Fruit fly (Drosophila melanogaster): ENCODE data around the gene stai.
A peak's percentile ranks its signal among the peaks of the same experiment; 100 is the strongest.

Gene stai

dm6 chr2L:6124815-6125214 is 24.6 kb downstream of the stai start, which contains the start of gene Arpc4 (continued):
- peak; percentile 50 for TF ChIP-seq dmrt11E (tag; optimal IDR thresholded peaks at IDR 0.05)
- peak; percentile 83 for TF ChIP-seq stwl (tag; optimal IDR thresholded peaks at IDR 0.05)
- peak; percentile 60; the same call in 1 of the 2 replicates for TF ChIP-seq E2f1 (GFP tag; IDR thresholded peaks at IDR 0.05)
- peak; percentile 61 for TF ChIP-seq zfh2 (GFP tag; optimal IDR thresholded peaks at IDR 0.05)
- peak; percentile 60 for TF ChIP-seq ttk (GFP tag; IDR thresholded peaks at IDR 0.05)
- TF ChIP-seq CG17186 (GFP tag; optimal IDR thresholded peaks at IDR 0.05): peak; percentile 34
- peak; percentile 57 for TF ChIP-seq lab (GFP tag; optimal IDR thresholded peaks at IDR 0.05)
- no peak for TF ChIP-seq ato (GFP tag; IDR thresholded peaks at IDR 0.05; ENCODE audit: partially characterized antibody)
- TF ChIP-seq CG30431 (GFP tag; optimal IDR thresholded peaks at IDR 0.05): peak; percentile 3
- 0 out of 2 replicates have a peak, but pooled peaks have one; percentile 19 for TF ChIP-seq Dref (GFP tag; IDR thresholded peaks at IDR 0.05)
- TF ChIP-seq az2 (GFP tag; optimal IDR thresholded peaks at IDR 0.05): peak; percentile 67
- peak; percentile 29 for TF ChIP-seq Dp (GFP tag; optimal IDR thresholded peaks at IDR 0.05)
- TF ChIP-seq CG4360 (GFP tag; IDR thresholded peaks at IDR 0.05): no peak
- TF ChIP-seq Spps (tag; optimal IDR thresholded peaks at IDR 0.05): peak; percentile 27
- TF ChIP-seq Mrtf (GFP tag; IDR thresholded peaks at IDR 0.05): peak; percentile 59; the same call in 1 of the 3 replicates
- peak; percentile 2 for TF ChIP-seq CG12744 (GFP tag; optimal IDR thresholded peaks at IDR 0.05)
- TF ChIP-seq jigr1 (GFP tag; IDR thresholded peaks at IDR 0.05): peak; percentile 46; the same call in 1 of the 3 replicates
- peak; percentile 25; the same call in 1 of the 2 replicates for TF ChIP-seq seq (GFP tag; IDR thresholded peaks at IDR 0.05)
- no peak for TF ChIP-seq h (optimal IDR thresholded peaks at IDR 0.05)
- no peak for TF ChIP-seq caup (GFP tag; optimal IDR thresholded peaks at IDR 0.05; ENCODE audit: severe bottlenecking)
- TF ChIP-seq CG33213 (GFP tag; optimal IDR thresholded peaks at IDR 0.05): peak; percentile 19
- TF ChIP-seq CG2120 (GFP tag; optimal IDR thresholded peaks at IDR 0.05): peak; percentile 80
- no peak for TF ChIP-seq CG34376 (GFP tag; optimal IDR thresholded peaks at IDR 0.05)
- no peak for TF ChIP-seq Nf-YB (GFP tag; optimal IDR thresholded peaks at IDR 0.05)
- peak; percentile 42 for TF ChIP-seq tx (GFP tag; optimal IDR thresholded peaks at IDR 0.05)
- TF ChIP-seq wdn (GFP tag; IDR thresholded peaks at IDR 0.05): peak; percentile 49; the same call in 1 of the 2 replicates
- no peak for TF ChIP-seq CG10462 (GFP tag; optimal IDR thresholded peaks at IDR 0.05)
- peak; percentile 3 for TF ChIP-seq ems (GFP tag; optimal IDR thresholded peaks at IDR 0.05)
- TF ChIP-seq Lhr (GFP tag; optimal IDR thresholded peaks at IDR 0.05): peak; percentile 65
- no peak for TF ChIP-seq mld (GFP tag; IDR thresholded peaks at IDR 0.05; ENCODE audit: partially characterized antibody)
- peak; percentile 65 for TF ChIP-seq CG2116 (GFP tag; optimal IDR thresholded peaks at IDR 0.05)
- TF ChIP-seq CG11456 (GFP tag; IDR thresholded peaks at IDR 0.05): peak; percentile 83
- TF ChIP-seq H2.0 (GFP tag; IDR thresholded peaks at IDR 0.05): peak; percentile 64
- TF ChIP-seq CG17385 (GFP tag; optimal IDR thresholded peaks at IDR 0.05): peak; percentile 4
- 0 out of 3 replicates have a peak, but pooled peaks have one; percentile 16 for TF ChIP-seq H15 (GFP tag; IDR thresholded peaks at IDR 0.05)
- TF ChIP-seq YL-1 (GFP tag; optimal IDR thresholded peaks at IDR 0.05): peak; percentile 44
- TF ChIP-seq tin (GFP tag; optimal IDR thresholded peaks at IDR 0.05): peak; percentile 46
- TF ChIP-seq ci (GFP tag; IDR thresholded peaks at IDR 0.05): peak; percentile 78
- peak; percentile 13 for TF ChIP-seq Bteb2 (GFP tag; optimal IDR thresholded peaks at IDR 0.05)
- no peak for TF ChIP-seq CG14965 (GFP tag; optimal IDR thresholded peaks at IDR 0.05; ENCODE audit: borderline replicate concordance)
- peak; percentile 84 for TF ChIP-seq Ada2b (GFP tag; IDR thresholded peaks at IDR 0.05)
- TF ChIP-seq CG4424 (GFP tag; optimal IDR thresholded peaks at IDR 0.05): peak; percentile 39
- peak; percentile 35; the same call in 1 of the 3 replicates for TF ChIP-seq CG11695 (GFP tag; IDR thresholded peaks at IDR 0.05)
- peak; percentile 72 for TF ChIP-seq CG14710 (tag; optimal IDR thresholded peaks at IDR 0.05)
- TF ChIP-seq Ptx1 (GFP tag; IDR thresholded peaks at IDR 0.05): peak; percentile 80
- no peak for TF ChIP-seq dati (GFP tag; IDR thresholded peaks at IDR 0.05)
- TF ChIP-seq CG18764 (GFP tag; optimal IDR thresholded peaks at IDR 0.05): peak; percentile 17
- peak; percentile 42; the same call in 1 of the 2 replicates for TF ChIP-seq CG8765 (GFP tag; IDR thresholded peaks at IDR 0.05)
- TF ChIP-seq CG14860 (GFP tag; IDR thresholded peaks at IDR 0.05; ENCODE audit: partially characterized antibody): no peak
- peak; percentile 54; the same call in 1 of the 3 replicates for TF ChIP-seq C15 (GFP tag; IDR thresholded peaks at IDR 0.05)
- TF ChIP-seq Dip3 (GFP tag; optimal IDR thresholded peaks at IDR 0.05): peak; percentile 11

Measured in whole organism, embryonic.